Fruit fly (Drosophila melanogaster) Kc167 (cell line): ENCODE results near the gene vkg.

Experiments
- Myc ChIP-seq: fragments of >200 bp; optimal IDR thresholded peaks from 2 replicates; lab custom pipeline; 2017; ENCODE audit warnings: missing external identifiers
- Sin3A ChIP-seq: fragments of >200 bp; optimal IDR thresholded peaks from 2 replicates; lab custom pipeline; 2018; ENCODE audit warnings: missing external identifiers
- h ChIP-seq: fragments of >200 bp; optimal IDR thresholded peaks from 3 replicates; lab custom pipeline; 2018; ENCODE audit warnings: missing external identifiers
- insv ChIP-seq: fragments of >200 bp; optimal IDR thresholded peaks from 3 replicates; lab custom pipeline; 2018; ENCODE audit warnings: missing external identifiers
- psq ChIP-seq: fragments of >200 bp; optimal IDR thresholded peaks from 2 replicates; lab custom pipeline; 2017; ENCODE audit warnings: missing external identifiers
- ttk ChIP-seq: sonication (Bioruptor generic); optimal IDR thresholded peaks from 2 replicates; lab custom pipeline; 2017; ENCODE audit warnings: missing external identifiers

The vkg gene

DNA sequence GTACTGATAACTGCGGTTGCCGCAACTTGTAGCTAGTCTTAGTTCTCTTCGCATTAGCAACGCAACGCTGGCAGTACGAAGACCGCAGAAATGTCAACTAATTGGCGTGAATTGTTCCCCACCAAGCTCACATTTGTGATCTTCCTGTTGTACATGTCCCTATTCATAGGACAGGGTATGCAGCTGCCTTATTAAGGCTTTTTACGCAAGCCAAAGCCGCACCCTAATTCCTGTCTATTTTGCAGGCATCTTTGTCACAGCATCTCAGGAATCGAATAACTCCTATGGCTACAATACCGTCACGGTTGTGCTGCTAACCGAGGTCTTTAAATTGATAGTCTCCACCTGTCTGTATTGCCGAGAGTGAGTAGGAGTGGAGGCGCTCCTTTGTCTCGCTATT, 25.0 kb upstream of the vkg start, which contains the start of gene eIF3h:
TSS of gene eIF3h (minus strand) at position 101 of the 400 bp plus-strand sequence.
- TF ChIP-seq h (lab: Kevin White, UChicago), result no peak
- TF ChIP-seq ttk (lab: Kevin White, UChicago), result no peak
- TF ChIP-seq Myc (lab: Kevin White, UChicago), result no peak
- TF ChIP-seq insv (lab: Kevin White, UChicago), result no peak
- no peak for TF ChIP-seq psq (lab: Kevin White, UChicago)
- TF ChIP-seq Sin3A (lab: Kevin White, UChicago), result no peak

DNA sequence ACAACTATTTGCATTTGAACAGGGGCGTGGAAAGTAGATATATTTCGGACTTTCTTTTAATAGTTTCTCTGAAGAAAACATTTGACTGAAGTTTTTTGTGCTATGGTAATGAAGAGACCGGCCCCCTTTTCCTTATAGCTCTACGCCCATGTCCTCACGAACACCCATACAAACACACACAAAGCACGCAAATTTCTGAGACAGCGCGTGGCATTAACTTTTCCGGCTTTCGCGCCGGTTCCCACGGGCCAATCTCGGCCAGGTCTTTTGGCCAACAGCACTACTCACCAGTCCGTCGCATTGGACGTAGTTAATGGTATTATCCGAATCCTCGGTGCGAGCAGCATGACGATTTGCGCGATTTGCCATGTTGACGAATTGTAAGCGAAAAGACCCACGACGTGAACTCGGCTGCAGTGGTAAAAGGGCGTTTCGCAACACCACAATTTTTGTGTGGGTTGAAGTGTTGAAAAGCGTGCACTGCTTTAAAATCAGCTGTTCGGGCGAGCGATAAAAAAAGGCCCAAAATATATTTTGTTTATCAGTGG, 24.4 kb upstream of the vkg start, which contains the start of gene senju:
TSS of gene senju (plus strand) at position 477 of the 548 bp plus-strand sequence.
- TF ChIP-seq Sin3A (lab: Kevin White, UChicago) (no peak), h (lab: Kevin White, UChicago) (no peak), Myc (lab: Kevin White, UChicago) (no peak), insv (lab: Kevin White, UChicago) (no peak), ttk (lab: Kevin White, UChicago) (no peak)

DNA sequence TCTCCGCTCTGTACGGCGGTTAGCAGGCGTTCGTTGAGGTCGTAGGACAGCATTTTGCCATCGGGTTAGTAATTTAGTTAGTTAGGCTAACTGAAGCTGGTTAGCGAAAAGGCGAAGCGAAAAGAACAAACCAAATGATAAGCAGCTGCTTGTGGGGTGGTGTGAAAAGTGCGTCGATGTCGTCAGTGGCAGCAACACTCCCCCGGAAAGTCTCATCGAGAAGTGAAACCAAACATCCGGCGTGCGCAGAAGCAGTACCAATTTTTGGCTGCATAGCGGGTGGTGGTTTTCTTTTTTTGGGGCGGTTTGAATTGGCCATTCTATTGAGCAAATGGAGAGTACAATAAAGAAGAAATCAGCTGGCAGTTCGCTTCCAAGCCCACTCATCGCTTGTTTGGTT, 22.8 kb upstream of the vkg start, which contains the start of gene CG9121:
TSS of gene CG9121 (minus strand) at position 238 of the 400 bp plus-strand sequence.
- no peak for TF ChIP-seq insv (lab: Kevin White, UChicago)
- no peak for TF ChIP-seq Myc (lab: Kevin White, UChicago)
- no peak for TF ChIP-seq Sin3A (lab: Kevin White, UChicago)
- no peak for TF ChIP-seq ttk (lab: Kevin White, UChicago)
- TF ChIP-seq psq (lab: Kevin White, UChicago), result no peak
- TF ChIP-seq h (lab: Kevin White, UChicago), result no peak

DNA sequence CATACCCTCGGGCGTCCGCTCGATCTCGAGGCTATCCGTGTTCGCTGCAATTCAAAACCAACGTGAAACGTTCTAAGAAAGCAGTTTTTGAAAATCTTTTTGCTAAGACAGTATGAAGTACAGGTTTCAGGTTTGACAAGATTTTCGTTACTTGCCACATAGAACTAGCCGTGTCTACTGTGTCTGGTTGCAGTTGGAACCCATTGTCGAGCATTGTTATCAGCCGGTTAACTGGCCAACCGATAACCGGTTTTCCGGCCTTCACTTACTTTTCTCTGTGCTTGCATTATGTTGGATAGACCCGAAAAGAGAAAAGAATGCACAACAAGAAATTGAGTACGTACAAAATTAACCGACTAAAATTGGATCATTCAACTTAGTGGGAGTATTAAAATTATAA, 22.0 kb upstream of the vkg start:
- TF ChIP-seq insv (lab: Kevin White, UChicago), result no peak
- no peak for TF ChIP-seq h (lab: Kevin White, UChicago)
- TF ChIP-seq ttk (lab: Kevin White, UChicago), result no peak
- TF ChIP-seq Sin3A (lab: Kevin White, UChicago), result no peak
- TF ChIP-seq Myc (lab: Kevin White, UChicago), result no peak
- no peak for TF ChIP-seq psq (lab: Kevin White, UChicago)

DNA sequence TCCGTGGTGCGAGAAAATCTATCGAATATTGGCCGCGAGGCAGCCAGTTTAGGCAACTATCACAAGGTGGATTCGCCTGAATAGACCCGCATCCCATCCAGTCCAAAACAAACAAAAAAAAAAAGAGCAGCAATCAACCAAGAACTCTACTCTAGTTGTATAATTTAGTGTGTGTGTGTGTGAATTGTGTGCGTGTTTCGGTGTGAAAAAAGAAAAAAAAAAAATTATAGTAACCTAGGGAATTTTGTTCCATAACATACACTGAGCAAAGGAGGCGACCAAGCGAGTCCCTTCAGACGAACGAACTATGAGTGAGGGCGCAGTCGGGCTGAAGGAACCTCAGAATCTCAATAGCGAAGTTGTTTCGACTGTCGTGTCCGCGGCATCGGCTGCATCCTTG, 18.3 kb upstream of the vkg start:
- TF ChIP-seq Sin3A (lab: Kevin White, UChicago), result no peak
- TF ChIP-seq Myc (lab: Kevin White, UChicago), result no peak
- TF ChIP-seq psq (lab: Kevin White, UChicago), result no peak
- TF ChIP-seq ttk (lab: Kevin White, UChicago), result no peak
- no peak for TF ChIP-seq h (lab: Kevin White, UChicago)
- no peak for TF ChIP-seq insv (lab: Kevin White, UChicago)

DNA sequence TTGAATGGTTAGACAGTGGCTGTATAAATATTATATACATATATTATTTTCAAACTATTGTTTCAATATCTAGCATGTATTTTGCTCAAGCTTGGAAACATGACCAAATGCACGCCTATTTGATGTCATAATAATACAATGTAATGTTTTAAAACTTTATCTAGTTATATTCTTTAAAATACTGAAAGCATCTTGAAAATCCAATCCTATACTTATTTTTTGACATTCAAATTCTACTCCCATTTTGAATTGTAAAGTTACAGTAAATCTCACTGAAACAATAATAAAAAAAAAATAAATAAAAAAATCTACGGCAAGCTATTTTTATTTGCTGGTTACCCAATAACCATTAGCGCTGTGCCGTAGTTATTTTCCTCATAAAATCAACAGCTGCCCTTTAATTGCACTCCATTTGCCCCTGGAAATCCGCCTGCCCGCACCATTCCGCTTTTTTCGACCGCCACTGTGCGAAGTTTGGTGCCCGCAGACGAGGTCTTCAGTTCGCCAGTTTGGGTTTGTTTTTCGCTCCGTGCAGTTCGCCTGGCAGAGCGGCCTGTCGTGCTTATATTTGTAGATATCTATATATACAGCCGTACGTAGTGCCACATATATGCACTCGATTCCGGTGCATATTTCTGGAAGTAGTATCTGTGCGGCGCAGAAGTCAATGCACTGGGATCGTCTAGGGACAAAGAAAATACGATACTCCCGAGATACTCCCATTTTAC, 17.1 kb upstream of the vkg start:
- TF ChIP-seq psq (lab: Kevin White, UChicago), result no peak
- no peak for TF ChIP-seq Myc (lab: Kevin White, UChicago)
- TF ChIP-seq insv (lab: Kevin White, UChicago), result no peak
- TF ChIP-seq h (lab: Kevin White, UChicago), result no peak
- no peak for TF ChIP-seq ttk (lab: Kevin White, UChicago)
- no peak for TF ChIP-seq Sin3A (lab: Kevin White, UChicago)

DNA sequence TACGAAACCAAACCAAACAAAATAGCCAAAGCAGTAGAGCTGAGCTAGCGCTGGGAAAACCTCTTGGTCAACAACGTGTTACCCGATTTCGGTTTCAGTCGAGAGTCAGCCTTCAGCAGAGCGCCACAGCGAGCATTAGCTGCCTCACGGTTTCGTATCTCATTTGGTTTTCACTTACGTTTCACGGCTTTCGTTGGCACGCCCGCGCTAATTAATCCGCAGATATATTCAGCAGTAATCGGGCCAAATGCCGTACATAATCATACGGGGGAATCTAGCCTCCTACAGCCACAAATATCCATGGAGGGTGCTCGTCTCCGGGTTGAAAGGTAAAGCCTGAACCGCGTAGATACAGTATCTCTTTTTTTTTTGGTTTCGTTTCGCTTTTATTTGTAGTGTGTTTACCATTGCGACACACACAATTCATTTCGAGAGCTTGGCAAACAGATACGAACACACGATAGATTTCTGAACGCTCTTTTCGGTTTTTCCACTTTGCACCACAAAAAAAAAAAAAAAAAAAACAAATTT, 16.4 kb upstream of the vkg start, which contains the start of gene CG31650:
TSS of gene CG31650 (minus strand) at position 352 of the 531 bp plus-strand sequence.
- no peak for TF ChIP-seq Myc (lab: Kevin White, UChicago)
- TF ChIP-seq Sin3A (lab: Kevin White, UChicago), result no peak
- no peak for TF ChIP-seq h (lab: Kevin White, UChicago)
- TF ChIP-seq ttk (lab: Kevin White, UChicago), result no peak
- no peak for TF ChIP-seq insv (lab: Kevin White, UChicago)
- no peak for TF ChIP-seq psq (lab: Kevin White, UChicago)

DNA sequence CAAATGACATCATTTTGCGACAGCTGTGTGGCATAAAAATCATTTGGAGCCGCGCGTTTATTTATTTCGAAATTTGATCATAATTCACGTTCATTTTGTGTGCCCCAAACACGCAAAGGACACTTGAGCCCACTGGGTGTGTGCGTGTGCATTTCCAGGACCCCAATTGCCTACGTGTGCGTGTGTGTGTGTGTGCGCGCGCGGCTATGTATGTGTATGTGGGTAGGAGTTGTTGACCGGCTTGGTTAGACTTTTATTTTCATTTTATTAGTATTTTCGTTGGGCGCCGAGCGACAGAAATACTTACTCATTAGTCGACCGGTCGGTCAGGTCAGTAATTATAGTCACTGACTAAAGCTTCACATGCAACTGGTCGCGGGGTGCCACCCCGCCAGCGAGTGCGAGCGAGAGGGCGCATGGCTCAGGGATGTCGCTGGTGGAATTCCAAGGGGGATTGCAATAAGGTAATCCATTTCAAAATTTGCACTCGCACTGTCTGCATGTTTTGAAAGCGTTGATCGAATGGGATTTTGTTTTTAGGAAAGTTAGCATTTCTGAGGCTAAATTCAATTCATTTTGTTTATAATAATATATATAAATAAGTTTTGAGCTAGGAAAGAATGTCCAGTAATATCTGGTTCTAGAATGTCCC, 15.6 kb upstream of the vkg start:
- TF ChIP-seq psq (lab: Kevin White, UChicago), result no peak
- no peak for TF ChIP-seq insv (lab: Kevin White, UChicago)
- no peak for TF ChIP-seq Sin3A (lab: Kevin White, UChicago)
- no peak for TF ChIP-seq ttk (lab: Kevin White, UChicago)
- no peak for TF ChIP-seq Myc (lab: Kevin White, UChicago)
- no peak for TF ChIP-seq h (lab: Kevin White, UChicago)

DNA sequence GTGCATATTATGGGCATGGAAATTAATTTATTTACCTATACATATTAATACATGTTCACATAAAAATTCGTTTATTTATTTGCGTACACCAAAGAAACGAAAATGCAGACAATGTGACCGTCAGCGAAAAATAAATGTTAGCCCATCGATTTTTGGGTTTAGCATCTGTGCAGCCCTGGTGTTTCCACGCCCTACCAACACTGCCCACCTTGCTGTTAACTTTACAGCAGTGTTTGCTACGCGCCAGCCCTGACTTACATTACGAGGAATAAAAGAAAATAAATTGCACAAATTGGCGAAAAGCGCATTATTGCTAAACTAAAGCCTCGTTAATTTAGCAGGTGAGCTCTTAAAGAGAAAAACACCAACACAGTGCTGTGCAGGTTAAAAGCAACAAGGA, 15.1 kb upstream of the vkg start, which contains the start of the genes CG33995, CG44000 and CG44001:
TSS of gene CG33995 (plus strand) at position 228 of the 400 bp plus-strand sequence.
TSS of gene CG44000 (plus strand) at position 228 of the 400 bp plus-strand sequence.
TSS of gene CG44001 (plus strand) at position 228 of the 400 bp plus-strand sequence.
- no peak for TF ChIP-seq Myc (lab: Kevin White, UChicago)
- no peak for TF ChIP-seq insv (lab: Kevin White, UChicago)
- no peak for TF ChIP-seq psq (lab: Kevin White, UChicago)
- TF ChIP-seq ttk (lab: Kevin White, UChicago), result no peak
- no peak for TF ChIP-seq h (lab: Kevin White, UChicago)
- no peak for TF ChIP-seq Sin3A (lab: Kevin White, UChicago)

DNA sequence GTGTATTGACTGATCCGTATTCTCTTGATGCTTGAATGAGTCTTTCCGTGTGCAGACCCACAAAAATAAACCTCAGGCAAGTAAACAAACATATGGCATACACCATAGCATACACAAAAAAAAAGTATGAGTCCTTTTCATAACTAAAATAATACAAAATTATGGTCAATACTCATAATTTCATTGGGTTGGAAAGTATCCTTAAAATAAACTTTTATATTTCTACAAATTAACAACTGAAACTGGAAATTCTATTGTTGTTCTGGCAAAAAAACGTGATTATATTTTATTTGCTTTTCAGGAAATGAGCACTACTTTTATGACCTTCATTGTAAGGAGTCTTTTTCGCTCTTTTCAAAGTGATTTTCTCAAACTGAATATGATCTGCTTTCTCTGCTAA, 14.1 kb upstream of the vkg start:
- TF ChIP-seq h (lab: Kevin White, UChicago) (no peak), insv (lab: Kevin White, UChicago) (no peak), Myc (lab: Kevin White, UChicago) (no peak), Sin3A (lab: Kevin White, UChicago) (no peak), psq (lab: Kevin White, UChicago) (no peak), ttk (lab: Kevin White, UChicago) (no peak)
